Fruit fly (Drosophila melanogaster) whole organism, prepupa: ENCODE data around the gene CG6845.
A peak's percentile ranks its signal among the peaks of the same experiment; 100 is the strongest.

Experiments used
- Blimp-1 ChIP-seq: fragments of 200-800 bp; sonication (Bioruptor generic); optimal IDR thresholded peaks from 3 replicates; lab custom pipeline; 2017; ENCODE audit warnings: missing biosample characterization, missing genetic modification characterization, mild to moderate bottlenecking, moderate library complexity, missing genetic modification reagents
- CG10631 ChIP-seq: fragments of 200-800 bp; sonication (Bioruptor generic); optimal IDR thresholded peaks from 2 replicates; lab custom pipeline; 2016; ENCODE audit warnings: missing biosample characterization, missing genetic modification characterization
- CG10669 ChIP-seq: fragments of 200-800 bp; sonication (Bioruptor generic); optimal IDR thresholded peaks from 3 replicates; lab custom pipeline; 2018; ENCODE audit warnings: missing biosample characterization, mild to moderate bottlenecking, missing genetic modification characterization, moderate library complexity
- CG11294 ChIP-seq: fragments of 200-800 bp; sonication (Bioruptor generic); IDR thresholded peaks from 2 replicates; pipeline ENCODE4 v1.3.6; 2022; ENCODE audit warnings: missing biosample characterization, missing genetic modification characterization
- CG11762 ChIP-seq: fragments of 200-800 bp; sonication (Bioruptor generic); optimal IDR thresholded peaks from 3 replicates; lab custom pipeline; 2016; ENCODE audit warnings: missing biosample characterization, missing genetic modification characterization; ENCODE audit not compliant: insufficient read depth
- CG11902 ChIP-seq: fragments of 200-800 bp; sonication (Bioruptor generic); optimal IDR thresholded peaks from 3 replicates; lab custom pipeline; 2016; ENCODE audit warnings: missing biosample characterization, missing genetic modification characterization
- CG15336 ChIP-seq: fragments of 200-800 bp; sonication (Bioruptor generic); IDR thresholded peaks from 2 replicates; pipeline ENCODE4 v1.3.6; 2022; ENCODE audit warnings: missing biosample characterization, missing genetic modification characterization
- CG16779 ChIP-seq: fragments of 200-800 bp; sonication (Bioruptor generic); optimal IDR thresholded peaks from 3 replicates; lab custom pipeline; 2017; ENCODE audit warnings: missing biosample characterization, mild to moderate bottlenecking, missing genetic modification characterization
- CG31627 ChIP-seq: fragments of 200-800 bp; sonication (Bioruptor generic); optimal IDR thresholded peaks from 3 replicates; lab custom pipeline; 2016; ENCODE audit warnings: missing biosample characterization, missing genetic modification characterization
- CG6163 ChIP-seq: fragments of 200-800 bp; sonication (Bioruptor generic); IDR thresholded peaks from 3 replicates; pipeline ENCODE4 v1.3.6; 2022; ENCODE audit warnings: missing biosample characterization, missing genetic modification characterization
- CG6792 ChIP-seq: fragments of 200-800 bp; sonication (Bioruptor generic); optimal IDR thresholded peaks from 3 replicates; lab custom pipeline; 2016; ENCODE audit warnings: missing biosample characterization, missing genetic modification characterization
- CG6808 ChIP-seq: fragments of 200-800 bp; sonication (Bioruptor generic); optimal IDR thresholded peaks from 3 replicates; lab custom pipeline; 2017; ENCODE audit warnings: missing biosample characterization, missing genetic modification characterization, mild to moderate bottlenecking, moderate library complexity, missing genetic modification reagents
- CG6854 ChIP-seq: fragments of 200-800 bp; sonication (Bioruptor generic); optimal IDR thresholded peaks from 2 replicates; lab custom pipeline; 2017; ENCODE audit warnings: missing biosample characterization, mild to moderate bottlenecking, missing genetic modification characterization
- CG8632 ChIP-seq: fragments of 200-800 bp; sonication (Bioruptor generic); optimal IDR thresholded peaks from 3 replicates; lab custom pipeline; 2016; ENCODE audit warnings: missing biosample characterization, missing genetic modification characterization
- CG9139 ChIP-seq: fragments of 200-800 bp; sonication (Bioruptor generic); optimal IDR thresholded peaks from 3 replicates; lab custom pipeline; 2017; ENCODE audit warnings: missing biosample characterization, mild to moderate bottlenecking, missing genetic modification characterization
- Eip75B ChIP-seq: fragments of 200-800 bp; sonication (Bioruptor generic); optimal IDR thresholded peaks from 3 replicates; lab custom pipeline; 2016; ENCODE audit warnings: missing biosample characterization, missing genetic modification characterization
- Eip78C ChIP-seq: fragments of 200-800 bp; sonication (Bioruptor generic); peaks from one replicate; lab custom pipeline; 2016; ENCODE audit warnings: missing biosample characterization, missing genetic modification characterization
- Eip93F ChIP-seq: fragments of 200-800 bp; sonication (Bioruptor generic); optimal IDR thresholded peaks from 2 replicates; lab custom pipeline; 2016; ENCODE audit warnings: missing biosample characterization, mild to moderate bottlenecking, missing genetic modification characterization
- Ets21C ChIP-seq: fragments of 200-800 bp; sonication (Bioruptor generic); optimal IDR thresholded peaks from 3 replicates; lab custom pipeline; 2016; ENCODE audit warnings: missing biosample characterization, missing genetic modification characterization
- Gug ChIP-seq: fragments of 200-800 bp; sonication (Bioruptor generic); IDR thresholded peaks from 2 replicates; pipeline ENCODE4 v1.3.6; 2022; ENCODE audit warnings: missing biosample characterization, missing genetic modification characterization
- Hr38 ChIP-seq: sonication (Bioruptor generic); optimal IDR thresholded peaks from 2 replicates; lab custom pipeline; 2016; ENCODE audit warnings: missing biosample characterization, missing genetic modification characterization
- Lpt ChIP-seq: fragments of 200-800 bp; sonication (Bioruptor generic); optimal IDR thresholded peaks from 3 replicates; lab custom pipeline; 2016; ENCODE audit warnings: missing biosample characterization, missing genetic modification characterization
- Met ChIP-seq: fragments of 200-800 bp; sonication (Bioruptor generic); optimal IDR thresholded peaks from 3 replicates; lab custom pipeline; 2016; ENCODE audit warnings: missing biosample characterization, missing genetic modification characterization
- Smox ChIP-seq: fragments of 200-800 bp; sonication (Bioruptor generic); optimal IDR thresholded peaks from 3 replicates; lab custom pipeline; 2016; ENCODE audit warnings: missing biosample characterization, missing genetic modification characterization
- Sox102F ChIP-seq: fragments of 200-800 bp; sonication (Bioruptor generic); optimal IDR thresholded peaks from 2 replicates; lab custom pipeline; 2016; ENCODE audit warnings: missing biosample characterization, mild to moderate bottlenecking, missing genetic modification characterization
- Sox14 ChIP-seq: fragments of 200-800 bp; sonication (Bioruptor generic); optimal IDR thresholded peaks from 3 replicates; lab custom pipeline; 2016; ENCODE audit warnings: missing biosample characterization, missing genetic modification characterization
- Sox15 ChIP-seq: fragments of 200-800 bp; sonication (Bioruptor generic); optimal IDR thresholded peaks from 3 replicates; lab custom pipeline; 2016; ENCODE audit warnings: missing biosample characterization, missing genetic modification characterization
- achi ChIP-seq: fragments of 200-800 bp; sonication (Bioruptor generic); optimal IDR thresholded peaks from 3 replicates; lab custom pipeline; 2016; ENCODE audit warnings: missing biosample characterization, missing genetic modification characterization
- dac ChIP-seq: fragments of 200-800 bp; sonication (Bioruptor generic); optimal IDR thresholded peaks from 2 replicates; lab custom pipeline; 2017; ENCODE audit warnings: missing biosample characterization, mild to moderate bottlenecking, missing genetic modification characterization
- esn ChIP-seq: fragments of 200-800 bp; sonication (Bioruptor generic); optimal IDR thresholded peaks from 2 replicates; lab custom pipeline; 2016; ENCODE audit warnings: missing biosample characterization, mild to moderate bottlenecking, missing genetic modification characterization, moderate library complexity
- fd59A ChIP-seq: fragments of 200-800 bp; sonication (Bioruptor generic); optimal IDR thresholded peaks from 2 replicates; lab custom pipeline; 2017; ENCODE audit warnings: missing biosample characterization, mild to moderate bottlenecking, missing genetic modification characterization, missing genetic modification reagents
- fd85E ChIP-seq: fragments of 200-800 bp; sonication (Bioruptor generic); optimal IDR thresholded peaks from 3 replicates; lab custom pipeline; 2016; ENCODE audit warnings: missing biosample characterization, missing genetic modification characterization
- fkh ChIP-seq: fragments of 200-800 bp; sonication (Bioruptor generic); optimal IDR thresholded peaks from 3 replicates; lab custom pipeline; 2017; ENCODE audit warnings: missing biosample characterization, mild to moderate bottlenecking, missing genetic modification characterization, moderate library complexity
- net ChIP-seq: fragments of 200-800 bp; sonication (Bioruptor generic); optimal IDR thresholded peaks from 3 replicates; lab custom pipeline; 2016; ENCODE audit warnings: missing biosample characterization, missing genetic modification characterization
- pdm3 ChIP-seq: fragments of 200-800 bp; sonication (Bioruptor generic); optimal IDR thresholded peaks from 3 replicates; lab custom pipeline; 2016; ENCODE audit warnings: missing biosample characterization, missing genetic modification characterization
- salr ChIP-seq, 2 experiments: fragments of 200-800 bp; sonication (Bioruptor generic); optimal IDR thresholded peaks; 3 replicates each; lab custom pipeline; 2016 to 2018; ENCODE audit warnings: missing biosample characterization in 2 of 2, missing genetic modification characterization in 2 of 2, mild to moderate bottlenecking in 1 of 2
- spab ChIP-seq: fragments of 200-800 bp; sonication (Bioruptor generic); optimal IDR thresholded peaks from 2 replicates; lab custom pipeline; 2017; ENCODE audit warnings: missing biosample characterization, mild to moderate bottlenecking, missing genetic modification characterization, missing genetic modification reagents
- ss ChIP-seq, 2 experiments: fragments of 200-800 bp; sonication (Bioruptor generic); optimal IDR thresholded peaks; 2 replicates in 1 of 2; 3 replicates in 1 of 2; lab custom pipeline; 2017 to 2018; ENCODE audit warnings: mild to moderate bottlenecking in 2 of 2, missing biosample characterization in 2 of 2, missing genetic modification characterization in 2 of 2, moderate library complexity in 1 of 2
- svp ChIP-seq: fragments of 200-800 bp; sonication (Bioruptor generic); peaks from one replicate; lab custom pipeline; 2016; ENCODE audit warnings: missing biosample characterization, missing genetic modification characterization
- topi ChIP-seq: fragments of 200-800 bp; sonication (Bioruptor generic); optimal IDR thresholded peaks from 3 replicates; lab custom pipeline; 2016; ENCODE audit warnings: missing biosample characterization, missing genetic modification characterization
- vri ChIP-seq: fragments of 200-800 bp; sonication (Bioruptor generic); optimal IDR thresholded peaks from 3 replicates; lab custom pipeline; 2016; ENCODE audit warnings: missing biosample characterization, mild to moderate bottlenecking, missing genetic modification characterization

Gene CG6845

DNA sequence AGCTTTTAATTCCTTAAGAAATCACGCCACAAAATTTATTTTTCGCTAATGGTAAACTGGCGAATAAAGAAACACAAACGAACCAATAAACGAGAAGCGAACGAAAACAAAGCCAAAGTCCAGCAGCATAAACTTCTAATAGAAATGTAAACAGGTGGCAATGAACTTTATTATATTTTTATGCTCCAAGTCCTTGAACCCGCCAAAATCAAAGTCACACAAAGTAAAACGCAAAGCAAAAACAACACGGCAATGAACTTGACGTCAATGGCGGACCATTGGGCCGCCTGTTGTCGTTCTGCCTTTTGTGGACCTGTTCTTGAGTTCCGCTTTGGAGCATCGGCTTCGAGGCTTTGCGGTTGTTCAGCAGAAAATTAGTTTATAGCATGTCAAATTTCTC lies 11.4 kb upstream of the CG6845 start:
- TF ChIP-seq dac (GFP tag; lab: Kevin White, UChicago) (no peak), CG11762 (no peak), net (no peak), vri (no peak), achi (GFP tag; lab: Kevin White, UChicago) (no peak), fkh (GFP tag; lab: Kevin White, UChicago) (no peak), Gug (no peak), CG11294 (GFP tag; lab: Robert Waterston, UW) (no peak), Eip93F (GFP tag; lab: Kevin White, UChicago) (no peak), Smox (GFP tag; lab: Kevin White, UChicago) (no peak), Sox15 (GFP tag; lab: Kevin White, UChicago) (no peak), Eip75B (no peak), CG15336 (GFP tag; lab: Robert Waterston, UW) (no peak), Ets21C (no peak)

DNA sequence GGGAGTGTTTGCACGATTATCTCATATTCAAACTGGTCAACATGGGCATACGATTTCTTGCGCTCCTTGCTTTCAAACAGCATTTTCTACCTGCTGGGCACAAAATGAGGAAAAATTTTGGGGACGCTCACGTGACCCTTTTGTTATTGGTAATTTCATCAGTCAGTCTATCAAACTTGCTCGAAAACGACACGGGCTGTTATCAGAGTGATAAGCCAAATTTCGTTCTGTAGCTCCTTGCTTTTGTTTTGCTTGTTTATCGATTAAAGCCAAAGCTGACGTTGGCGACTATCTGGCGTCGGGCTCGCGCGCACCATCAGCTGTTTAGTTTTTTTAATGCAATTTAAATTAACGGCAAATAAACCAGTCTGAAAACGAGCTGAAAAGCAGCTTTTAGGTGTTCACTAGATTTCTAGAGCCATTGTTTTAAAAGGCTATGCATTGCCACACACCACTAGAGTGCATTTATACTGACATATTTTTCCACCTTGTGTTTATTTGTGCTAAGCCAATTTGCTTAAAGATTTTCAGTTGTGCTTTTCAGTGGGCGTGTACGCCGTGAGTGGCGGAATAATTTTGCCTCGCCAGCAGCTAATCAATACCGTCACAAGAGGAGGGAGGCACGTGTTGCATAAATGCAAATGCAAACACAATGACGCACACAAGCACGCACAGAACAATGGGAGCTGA lies 9.5 kb upstream of the CG6845 start:
- TF ChIP-seq CG11294 (GFP tag; lab: Robert Waterston, UW), result no peak
- TF ChIP-seq Sox14 (GFP tag; lab: Kevin White, UChicago), result no peak
- TF ChIP-seq achi (GFP tag; lab: Kevin White, UChicago), result no peak
- peak; percentile 18 for TF ChIP-seq CG6854 (GFP tag; lab: Kevin White, UChicago)
- 0 out of 3 replicates have a peak, but pooled peaks have one; percentile 26 for TF ChIP-seq CG6163
- TF ChIP-seq spab, result no peak
- TF ChIP-seq CG10669, result no peak
- TF ChIP-seq Sox15 (GFP tag; lab: Kevin White, UChicago), result no peak
- peak; percentile 47 for TF ChIP-seq svp (GFP tag; lab: Kevin White, UChicago)
- no peak for TF ChIP-seq Gug

DNA sequence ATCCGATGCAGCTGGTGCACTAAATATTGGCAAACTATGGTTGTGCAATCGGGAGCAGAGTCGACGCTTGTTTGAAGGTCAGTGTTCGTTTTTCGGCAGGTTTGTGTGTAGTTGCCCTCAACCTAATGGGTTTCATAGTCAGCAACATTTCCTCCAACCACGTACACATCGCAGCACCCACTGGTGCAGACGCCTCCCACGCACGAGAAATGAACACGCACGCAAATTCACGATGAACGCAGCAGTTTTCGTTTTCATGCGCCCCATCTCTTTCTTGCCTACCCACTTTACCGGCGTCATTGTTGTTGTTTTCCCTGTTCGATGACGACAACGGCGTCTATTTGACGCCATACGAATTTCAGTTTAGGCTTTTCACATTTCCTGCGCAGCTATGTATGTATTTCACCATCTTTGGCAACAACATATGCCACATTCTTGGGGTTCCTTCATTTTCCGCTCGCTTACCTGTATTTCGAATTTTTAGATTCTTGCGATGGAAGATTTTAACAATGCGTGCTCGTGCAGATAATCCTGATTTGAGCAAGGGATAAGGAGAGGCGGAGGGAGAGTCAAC lies 8.6 kb upstream of the CG6845 start:
- no peak for TF ChIP-seq CG6792 (GFP tag; lab: Kevin White, UChicago)
- TF ChIP-seq Sox14 (GFP tag; lab: Kevin White, UChicago), result no peak
- no peak for TF ChIP-seq CG31627 (GFP tag; lab: Kevin White, UChicago)
- peak; percentile 52 for TF ChIP-seq svp (GFP tag; lab: Kevin White, UChicago)
- TF ChIP-seq Hr38 (GFP tag; lab: Kevin White, UChicago), result no peak
- no peak for TF ChIP-seq CG11902 (GFP tag; lab: Kevin White, UChicago)
- TF ChIP-seq spab, result no peak
- no peak for TF ChIP-seq Eip93F (GFP tag; lab: Kevin White, UChicago)
- TF ChIP-seq CG6808 (GFP tag; lab: Kevin White, UChicago), result no peak
- no peak for TF ChIP-seq CG15336 (GFP tag; lab: Robert Waterston, UW)
- peak in 1 of 2 experiments; percentile 38 for TF ChIP-seq ss (GFP tag; optimal IDR thresholded peaks at IDR 0.05; lab: Kevin White, UChicago)
- TF ChIP-seq Ets21C, result no peak
- TF ChIP-seq CG9139 (GFP tag; lab: Kevin White, UChicago), result no peak

DNA sequence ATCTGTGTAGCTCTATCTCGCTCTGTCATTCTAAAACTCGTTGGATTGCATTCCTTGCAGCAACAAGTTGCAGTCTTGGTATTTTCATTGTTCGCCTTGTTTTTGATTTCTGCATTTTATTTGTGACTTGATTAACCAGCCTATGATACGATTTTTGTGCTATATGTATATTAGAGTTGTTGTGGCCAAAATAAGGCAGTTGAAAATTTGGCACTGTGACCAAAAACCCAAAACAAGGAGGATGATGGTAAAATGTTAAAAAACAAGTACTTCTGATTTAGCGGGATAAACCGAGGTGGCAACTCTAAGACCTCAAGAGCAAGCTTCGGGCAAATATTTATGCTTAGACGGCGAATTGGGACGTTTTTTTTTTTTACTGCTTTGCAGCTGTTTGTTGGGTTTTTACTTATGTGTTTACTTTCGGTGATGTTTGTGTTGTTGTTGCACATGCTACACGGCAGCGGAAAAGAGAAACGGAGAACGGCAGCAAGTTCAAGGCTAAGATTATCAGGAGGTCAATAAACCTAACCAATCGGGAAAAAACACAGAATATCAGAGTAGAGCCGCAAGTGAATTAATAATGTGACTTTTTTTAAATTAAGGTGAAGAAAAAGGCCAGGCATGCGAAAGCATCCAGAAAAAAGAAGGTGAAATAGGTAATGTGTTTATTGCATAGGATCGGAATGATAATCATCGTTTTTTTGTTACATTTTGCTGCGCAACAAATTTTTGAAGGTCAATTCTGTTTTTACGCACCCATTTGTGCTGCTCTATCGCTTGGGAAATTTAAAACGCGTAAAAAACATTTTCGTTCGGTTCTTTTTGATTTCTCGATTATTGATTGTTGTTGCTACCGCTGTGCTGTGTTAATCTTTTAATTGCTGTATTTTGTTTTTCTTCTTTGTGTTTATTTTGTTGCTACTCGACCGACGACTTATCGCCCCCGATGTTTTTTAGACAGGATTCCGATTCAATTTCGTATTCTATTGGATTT lies 6.4 kb upstream of the CG6845 start:
- TF ChIP-seq CG16779 (tag; lab: Kevin White, UChicago) (no peak), dac (GFP tag; lab: Kevin White, UChicago) (no peak), vri (peak; percentile 43), fd85E (no peak), Eip78C (peak; percentile 76), CG11294 (GFP tag; lab: Robert Waterston, UW) (no peak), CG9139 (GFP tag; lab: Kevin White, UChicago) (no peak), pdm3 (GFP tag; lab: Kevin White, UChicago) (no peak), CG8632 (GFP tag; lab: Kevin White, UChicago) (no peak), topi (GFP tag; lab: Kevin White, UChicago) (peak; percentile 36), fd59A (no peak), Sox102F (GFP tag; lab: Kevin White, UChicago) (peak; percentile 26), esn (GFP tag; lab: Kevin White, UChicago) (peak; percentile 55), CG10631 (GFP tag; lab: Kevin White, UChicago) (peak; percentile 35), salr (GFP tag; optimal IDR thresholded peaks at IDR 0.05; lab: Kevin White, UChicago) (no peak), Blimp-1 (GFP tag; lab: Kevin White, UChicago) (no peak), Eip93F (GFP tag; lab: Kevin White, UChicago) (no peak), Met (peak; percentile 49), Lpt (no peak), CG31627 (GFP tag; lab: Kevin White, UChicago) (no peak)
